Worm (Caenorhabditis elegans): ENCODE measurements around the gene dpy-28.

Gene dpy-28

ce11 chrIII:10738081-10738480, 24.9 kb upstream of the dpy-28 start:
- TF ChIP-seq chd-7 (tag; optimal IDR thresholded peaks at IDR 0.05) (peak; percentile 4), lin-26 (GFP tag; IDR thresholded peaks at IDR 0.05) (peak; percentile 54; the same call in 1 of the 2 replicates), efl-1 (GFP tag; optimal IDR thresholded peaks at IDR 0.05) (no peak), attf-6 (GFP tag; IDR thresholded peaks at IDR 0.05) (no peak), zfh-2 (GFP tag; conservative IDR thresholded peaks at IDR 0.05) (peak; percentile 30; the same call in 1 of the 2 replicates), mes-4 (tag; optimal IDR thresholded peaks at IDR 0.05) (no peak), unc-62 (GFP tag; optimal IDR thresholded peaks at IDR 0.05) (no peak), D2030.7 (GFP tag; IDR thresholded peaks at IDR 0.05) (no peak)

DNA sequence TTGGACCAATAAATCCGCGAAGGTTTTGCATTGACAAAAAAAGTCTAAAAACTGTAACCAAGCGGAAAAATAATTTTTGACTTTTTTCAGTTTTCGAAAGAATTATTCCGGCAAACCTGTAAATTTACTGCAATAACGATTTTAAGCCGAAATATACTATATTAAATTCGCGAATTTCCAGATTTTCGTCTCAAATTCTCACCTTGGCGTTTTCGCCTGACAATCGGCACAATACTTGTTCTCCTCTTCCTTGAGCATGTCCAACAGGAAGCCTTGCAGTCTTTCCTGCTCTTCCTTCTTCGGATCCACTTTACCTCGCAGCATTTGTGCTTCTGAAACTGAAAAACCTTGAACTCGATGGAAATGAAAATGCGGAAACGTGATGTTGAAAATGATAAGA, 23.5 kb upstream of the dpy-28 start, which contains the start of gene smap-1:
TSS of gene smap-1 (minus strand) at position 338 of the 400 bp plus-strand sequence.
- TF ChIP-seq Y56A3A.18 (GFP tag; IDR thresholded peaks at IDR 0.05) (no peak), Y53G8AR.9 (GFP tag; conservative IDR thresholded peaks at IDR 0.05) (no peak), F49E8.2 (tag; optimal IDR thresholded peaks at IDR 0.05; ENCODE audit: insufficient read depth) (no peak), repo-1 (tag; optimal IDR thresholded peaks at IDR 0.05) (no peak), hmg-1.2 (GFP tag; IDR thresholded peaks at IDR 0.05) (no peak), cebp-1 (GFP tag; IDR thresholded peaks at IDR 0.05) (no peak), cebp-1 (tag; optimal IDR thresholded peaks at IDR 0.05) (no peak), pbrm-1 (GFP tag; IDR thresholded peaks at IDR 0.05) (no peak), madf-3 (GFP tag; IDR thresholded peaks at IDR 0.05) (no peak), nfya-2 (GFP tag; IDR thresholded peaks at IDR 0.05) (no peak), cebp-2 (GFP tag; IDR thresholded peaks at IDR 0.05) (no peak), hmg-20 (GFP tag; IDR thresholded peaks at IDR 0.05) (no peak), him-1 (tag; optimal IDR thresholded peaks at IDR 0.05) (no peak)

ce11 chrIII:10739902-10740301, 23.0 kb upstream of the dpy-28 start:
- TF ChIP-seq nfyb-1 (GFP tag; IDR thresholded peaks at IDR 0.05) (peak; percentile 39; the same call in 1 of the 2 replicates), rcor-1 (GFP tag; IDR thresholded peaks at IDR 0.05) (0 out of 2 replicates have a peak, but pooled peaks have one; percentile 5), F57C9.4 (tag; optimal IDR thresholded peaks at IDR 0.05) (no peak), K11D2.4 (GFP tag; IDR thresholded peaks at IDR 0.05) (no peak), nfya-2 (GFP tag; IDR thresholded peaks at IDR 0.05) (no peak), F10E7.11 (tag; optimal IDR thresholded peaks at IDR 0.05) (no peak), lir-1 (GFP tag; conservative IDR thresholded peaks at IDR 0.05) (no peak), Y95B8A.8 (GFP tag; IDR thresholded peaks at IDR 0.05) (no peak), Y56A3A.18 (GFP tag; IDR thresholded peaks at IDR 0.05) (no peak), somi-1 (GFP tag; optimal IDR thresholded peaks at IDR 0.05) (no peak), madf-10 (tag; optimal IDR thresholded peaks at IDR 0.05) (peak; percentile 30), athp-1 (tag; optimal IDR thresholded peaks at IDR 0.05) (no peak), F23B12.7 (tag; optimal IDR thresholded peaks at IDR 0.05; ENCODE audit: insufficient read depth) (no peak), B0019.2 (GFP tag; conservative IDR thresholded peaks at IDR 0.05) (no peak), ceh-100 (GFP tag; IDR thresholded peaks at IDR 0.05) (no peak), let-607 (tag; optimal IDR thresholded peaks at IDR 0.05) (peak; percentile 65 to 80), sea-2 (GFP tag; IDR thresholded peaks at IDR 0.05) (no peak), hlh-12 (tag; optimal IDR thresholded peaks at IDR 0.05) (no peak), attf-5 (GFP tag; optimal IDR thresholded peaks at IDR 0.05) (peak; percentile 78), B0035.1 (tag; optimal IDR thresholded peaks at IDR 0.05) (no peak), B0336.3 (GFP tag; IDR thresholded peaks at IDR 0.05) (no peak; the same call in 1 of the 2 replicates), aptf-2 (GFP tag; conservative IDR thresholded peaks at IDR 0.05) (no peak), fkh-3 (tag; optimal IDR thresholded peaks at IDR 0.05) (no peak), C06A6.2 (GFP tag; conservative IDR thresholded peaks at IDR 0.05) (no peak), ceh-40 (GFP tag; IDR thresholded peaks at IDR 0.05) (no peak), tbx-9 (tag; optimal IDR thresholded peaks at IDR 0.05; ENCODE audit: borderline replicate concordance) (no peak), mxl-1 (tag; optimal IDR thresholded peaks at IDR 0.05) (no peak), pha-4 (tag; optimal IDR thresholded peaks at IDR 0.05) (no peak), ekl-4 (GFP tag; IDR thresholded peaks at IDR 0.05) (no peak)
